Worm (Caenorhabditis elegans) whole organism, L4/young adult: ENCODE measurements around the gene Y4C6B.2.

Experiments used
- W03F9.2 ChIP-seq: fragments of 150-350 bp; optimal IDR thresholded peaks from 2 replicates; lab custom pipeline; 2014; ENCODE audit warnings: missing biosample characterization, missing genetic modification characterization
- him-1 ChIP-seq: sonication (generic microtip); optimal IDR thresholded peaks from 2 replicates; lab custom pipeline; 2016; ENCODE audit warnings: missing genotype, missing genetic modification reagents, missing genetic modification characterization, missing compliant biosample characterization

ce11 chrIV:5290547-5290946 is 48.8 kb upstream of the Y4C6B.2 start, which contains the start of gene nlp-47:
- no peak for TF ChIP-seq him-1
- no peak for TF ChIP-seq W03F9.2 (tag; lab: Kevin White, UChicago)
